Fruit fly (Drosophila melanogaster) whole organism, embryonic: Measurements from ENCODE around the gene CG14022.

Experiments
- Antp ChIP-seq: fragments of 200-800 bp; sonication (Bioruptor generic); optimal IDR thresholded peaks from 3 replicates; lab custom pipeline; 2016; ENCODE audit warnings: missing biosample characterization, missing genetic modification characterization
- CG10462 ChIP-seq: fragments of 200-800 bp; sonication (Bioruptor generic); optimal IDR thresholded peaks from 2 replicates; lab custom pipeline; 2016; ENCODE audit warnings: missing biosample characterization, missing genetic modification characterization
- CG11093 ChIP-seq: fragments of 200-800 bp; sonication (Bioruptor generic); IDR thresholded peaks from 3 replicates; pipeline ENCODE4 v1.3.6; 2022; ENCODE audit warnings: missing biosample characterization, missing genetic modification characterization
- CG12236 ChIP-seq: fragments of 200-800 bp; sonication (Bioruptor generic); optimal IDR thresholded peaks from 2 replicates; lab custom pipeline; 2016; ENCODE audit warnings: missing biosample characterization, missing genetic modification characterization
- CG1233 ChIP-seq: fragments of 200-800 bp; sonication (Bioruptor generic); optimal IDR thresholded peaks from 4 replicates; lab custom pipeline; 2018; ENCODE audit warnings: missing biosample characterization, mild to moderate bottlenecking, missing genetic modification characterization
- CG13287 ChIP-seq: fragments of 200-800 bp; sonication (Bioruptor generic); IDR thresholded peaks from 2 replicates; pipeline ENCODE4 v1.3.6; 2022; ENCODE audit warnings: missing biosample characterization, missing genetic modification characterization; ENCODE audit not compliant: partially characterized antibody
- CG1529 ChIP-seq: fragments of 200-800 bp; sonication (Bioruptor generic); optimal IDR thresholded peaks from 3 replicates; lab custom pipeline; 2018; ENCODE audit warnings: missing biosample characterization, missing genetic modification characterization
- CG17186 ChIP-seq: fragments of 200-800 bp; sonication (Bioruptor generic); optimal IDR thresholded peaks from 3 replicates; lab custom pipeline; 2017; ENCODE audit warnings: missing biosample characterization, missing genetic modification reagents, missing genetic modification characterization
- CG17361 ChIP-seq: fragments of 200-800 bp; sonication (Bioruptor generic); IDR thresholded peaks from 3 replicates; pipeline ENCODE4 v1.3.6; 2022; ENCODE audit warnings: missing biosample characterization, missing genetic modification characterization
- CG17385 ChIP-seq: fragments of 200-800 bp; sonication (Bioruptor generic); optimal IDR thresholded peaks from 3 replicates; lab custom pipeline; 2018; ENCODE audit warnings: missing biosample characterization, mild to moderate bottlenecking, missing genetic modification characterization
- CG18476 ChIP-seq: fragments of 200-800 bp; sonication (Bioruptor generic); optimal IDR thresholded peaks from 2 replicates; lab custom pipeline; 2016; ENCODE audit warnings: missing biosample characterization, mild to moderate bottlenecking, missing genetic modification characterization
- CG2889 ChIP-seq: fragments of 200-800 bp; sonication (Bioruptor generic); IDR thresholded peaks from 3 replicates; pipeline ENCODE4 v1.3.6; 2022; ENCODE audit warnings: missing biosample characterization, missing genetic modification characterization
- CG31224 ChIP-seq: fragments of 200-800 bp; sonication (Bioruptor generic); IDR thresholded peaks from 2 replicates; pipeline ENCODE4 v1.3.6; 2022; ENCODE audit warnings: missing biosample characterization, missing genetic modification characterization
- CG32532 ChIP-seq: fragments of 200-800 bp; sonication (Bioruptor generic); IDR thresholded peaks from 2 replicates; pipeline ENCODE4 v1.3.6; 2022; ENCODE audit warnings: missing biosample characterization, missing genetic modification characterization
- CG33557 ChIP-seq: fragments of 200-800 bp; sonication (Bioruptor generic); optimal IDR thresholded peaks from 2 replicates; lab custom pipeline; 2019; ENCODE audit warnings: missing biosample characterization, mild to moderate bottlenecking, missing genetic modification characterization, moderate library complexity
- CG4730 ChIP-seq: fragments of 200-800 bp; sonication (Bioruptor generic); IDR thresholded peaks from 2 replicates; pipeline ENCODE4 v1.3.6; 2022; ENCODE audit warnings: missing biosample characterization, missing genetic modification characterization
- CG4854 ChIP-seq: fragments of 200-800 bp; sonication (Bioruptor generic); optimal IDR thresholded peaks from 2 replicates; lab custom pipeline; 2016; ENCODE audit warnings: missing biosample characterization, missing genetic modification characterization, inconsistent platforms
- CG6272 ChIP-seq: fragments of 200-800 bp; sonication (Bioruptor generic); IDR thresholded peaks from 2 replicates; pipeline ENCODE4 v1.3.6; 2022; ENCODE audit warnings: missing biosample characterization, missing genetic modification characterization
- CG7372 ChIP-seq: fragments of 200-800 bp; sonication (Bioruptor generic); IDR thresholded peaks from 2 replicates; pipeline ENCODE4 v1.3.6; 2022; ENCODE audit warnings: missing biosample characterization, missing genetic modification characterization
- CG8388 ChIP-seq: fragments of 200-800 bp; sonication (Bioruptor generic); optimal IDR thresholded peaks from 2 replicates; lab custom pipeline; 2019; ENCODE audit warnings: missing biosample characterization, mild to moderate bottlenecking, missing genetic modification characterization, moderate library complexity
- CG9215 ChIP-seq: fragments of 200-800 bp; sonication (Bioruptor generic); IDR thresholded peaks from 2 replicates; pipeline ENCODE4 v1.3.6; 2022; ENCODE audit warnings: missing biosample characterization, missing genetic modification characterization
- CG9817 ChIP-seq: fragments of 200-800 bp; sonication (Bioruptor generic); optimal IDR thresholded peaks from 2 replicates; lab custom pipeline; 2018; ENCODE audit warnings: missing biosample characterization, mild to moderate bottlenecking, missing genetic modification characterization, moderate library complexity
- Dip2 ChIP-seq: fragments of 200-800 bp; sonication (Bioruptor generic); IDR thresholded peaks from 2 replicates; pipeline ENCODE4 v1.3.6; 2022; ENCODE audit warnings: missing biosample characterization, missing genetic modification characterization
- Dip3 ChIP-seq: fragments of 200-800 bp; sonication (Bioruptor generic); optimal IDR thresholded peaks from 3 replicates; lab custom pipeline; 2016; ENCODE audit warnings: missing biosample characterization, missing genetic modification characterization
- HLHmδ ChIP-seq: fragments of 200-800 bp; sonication (Bioruptor generic); optimal IDR thresholded peaks from 2 replicates; lab custom pipeline; 2018; ENCODE audit warnings: missing biosample characterization, mild to moderate bottlenecking, missing genetic modification characterization, moderate library complexity
- Hmx ChIP-seq: fragments of 200-800 bp; sonication (Bioruptor generic); optimal IDR thresholded peaks from 2 replicates; lab custom pipeline; 2016; ENCODE audit warnings: missing biosample characterization, missing genetic modification characterization
- Hr3 ChIP-seq: fragments of 200-800 bp; sonication (Bioruptor generic); optimal IDR thresholded peaks from 3 replicates; lab custom pipeline; 2016; ENCODE audit warnings: missing biosample characterization, missing genetic modification characterization
- NK7.1 ChIP-seq: fragments of 200-800 bp; sonication (Bioruptor generic); optimal IDR thresholded peaks from 3 replicates; lab custom pipeline; 2016; ENCODE audit warnings: missing biosample characterization, missing genetic modification characterization
- Ptx1 ChIP-seq: fragments of 200-800 bp; sonication (Bioruptor generic); IDR thresholded peaks from 2 replicates; pipeline ENCODE4 v1.3.6; 2022; ENCODE audit warnings: missing biosample characterization, missing genetic modification characterization
- Rx ChIP-seq: fragments of 200-800 bp; sonication (Bioruptor generic); IDR thresholded peaks from 2 replicates; pipeline ENCODE4 v1.3.6; 2022; ENCODE audit warnings: missing biosample characterization, missing genetic modification characterization
- Scr ChIP-seq: fragments of 200-800 bp; sonication (Bioruptor generic); IDR thresholded peaks from 2 replicates; pipeline ENCODE4 v1.3.6; 2022; ENCODE audit warnings: missing biosample characterization, missing genetic modification characterization; ENCODE audit not compliant: partially characterized antibody
- corto ChIP-seq: fragments of 200-800 bp; sonication (Bioruptor generic); optimal IDR thresholded peaks from 2 replicates; lab custom pipeline; 2016; ENCODE audit warnings: missing biosample characterization, mild to moderate bottlenecking, missing genetic modification characterization, moderate library complexity
- disco-r ChIP-seq: fragments of 200-800 bp; sonication (Bioruptor generic); optimal IDR thresholded peaks from 2 replicates; lab custom pipeline; 2016; ENCODE audit warnings: missing biosample characterization, missing genetic modification characterization
- dmrt99B ChIP-seq: fragments of 200-800 bp; sonication (Bioruptor generic); optimal IDR thresholded peaks from 2 replicates; lab custom pipeline; 2018; ENCODE audit warnings: missing biosample characterization, mild to moderate bottlenecking, missing genetic modification characterization, moderate library complexity
- hth ChIP-seq: fragments of >200 bp; optimal IDR thresholded peaks from 2 replicates; lab custom pipeline; 2017; ENCODE audit warnings: inconsistent platforms
- jing ChIP-seq: fragments of 200-800 bp; sonication (Bioruptor generic); optimal IDR thresholded peaks from 2 replicates; lab custom pipeline; 2018; ENCODE audit warnings: missing biosample characterization, mild to moderate bottlenecking, missing genetic modification characterization
- klu ChIP-seq: fragments of 200-800 bp; sonication (Bioruptor generic); IDR thresholded peaks from 2 replicates; pipeline ENCODE4 v1.3.6; 2022; ENCODE audit warnings: missing biosample characterization, missing genetic modification characterization
- lola ChIP-seq, 3 experiments: fragments of >200 bp in 2 of 3; fragments of 200-800 bp in 1 of 3; sonication (Bioruptor generic) in 1 of 3; optimal IDR thresholded peaks; 2 replicates each; lab custom pipeline; 2017 to 2019; ENCODE audit warnings: missing biosample characterization in 3 of 3, missing genetic modification characterization in 3 of 3, mild to moderate bottlenecking in 1 of 3, moderate library complexity in 1 of 3
- p53 ChIP-seq: fragments of 200-800 bp; sonication (Bioruptor generic); optimal IDR thresholded peaks from 2 replicates; lab custom pipeline; 2016; ENCODE audit warnings: missing biosample characterization, missing genetic modification characterization
- peb ChIP-seq: fragments of 200-800 bp; sonication (Bioruptor generic); IDR thresholded peaks from 2 replicates; pipeline ENCODE4 v1.3.6; 2022; ENCODE audit warnings: missing biosample characterization, missing genetic modification characterization
- pfk ChIP-seq: fragments of 200-800 bp; sonication (Bioruptor generic); optimal IDR thresholded peaks from 2 replicates; lab custom pipeline; 2018; ENCODE audit warnings: missing biosample characterization, mild to moderate bottlenecking, missing genetic modification characterization, moderate library complexity
- pzg ChIP-seq: fragments of 200-800 bp; sonication (Bioruptor generic); optimal IDR thresholded peaks from 3 replicates; lab custom pipeline; 2018; ENCODE audit warnings: missing biosample characterization, mild to moderate bottlenecking, missing genetic modification characterization, moderate library complexity
- sd ChIP-seq: fragments of 200-800 bp; sonication (Bioruptor generic); optimal IDR thresholded peaks from 3 replicates; lab custom pipeline; 2018; ENCODE audit warnings: missing biosample characterization, mild to moderate bottlenecking, missing genetic modification characterization, moderate library complexity
- sima ChIP-seq: fragments of 200-800 bp; sonication (Bioruptor generic); optimal IDR thresholded peaks from 2 replicates; lab custom pipeline; 2016; ENCODE audit warnings: missing biosample characterization, missing genetic modification characterization
- so ChIP-seq: fragments of 200-800 bp; sonication (Bioruptor generic); IDR thresholded peaks from 3 replicates; pipeline ENCODE4 v1.3.6; 2022; ENCODE audit warnings: missing biosample characterization, missing genetic modification characterization
- sob ChIP-seq: fragments of 200-800 bp; sonication (Bioruptor generic); IDR thresholded peaks from 2 replicates; pipeline ENCODE4 v1.3.6; 2022; ENCODE audit warnings: missing biosample characterization, missing genetic modification characterization
- tgo ChIP-seq: fragments of 200-800 bp; sonication (Bioruptor generic); IDR thresholded peaks from 3 replicates; pipeline ENCODE4 v1.3.6; 2022; ENCODE audit warnings: missing biosample characterization, missing genetic modification characterization
- tup ChIP-seq: fragments of 200-800 bp; sonication (Bioruptor generic); optimal IDR thresholded peaks from 2 replicates; lab custom pipeline; 2016; ENCODE audit warnings: missing biosample characterization, mild to moderate bottlenecking, missing genetic modification characterization, moderate library complexity
- z ChIP-seq: fragments of 200-800 bp; sonication (Bioruptor generic); IDR thresholded peaks from 3 replicates; pipeline ENCODE4 v1.3.6; 2022; ENCODE audit warnings: missing biosample characterization, missing genetic modification characterization
- zen ChIP-seq: fragments of 200-800 bp; sonication (Bioruptor generic); optimal IDR thresholded peaks from 3 replicates; lab custom pipeline; 2018; ENCODE audit warnings: missing biosample characterization, mild to moderate bottlenecking, missing genetic modification characterization, moderate library complexity
- zf30C ChIP-seq: fragments of 200-800 bp; sonication (Bioruptor generic); optimal IDR thresholded peaks from 3 replicates; lab custom pipeline; 2018; ENCODE audit warnings: missing biosample characterization, mild to moderate bottlenecking, missing genetic modification characterization

CG14022 gene

dm6 chr2L:5297289-5297960, 31.3 kb downstream of the CG14022 start (continued):
- TF ChIP-seq CG17186 (GFP tag; lab: Kevin White, UChicago) (no peak), CG10462 (GFP tag; lab: Kevin White, UChicago) (no peak), CG1233 (no peak), Ptx1 (GFP tag; lab: Robert Waterston, UW) (no peak; the same call in 1 of the 2 replicates), Rx (GFP tag; lab: Robert Waterston, UW) (peak; percentile 28; the same call in 1 of the 2 replicates), corto (GFP tag; lab: Kevin White, UChicago) (no peak), pfk (GFP tag; lab: Kevin White, UChicago) (no peak), HLHmδ (no peak), Hmx (GFP tag; lab: Kevin White, UChicago) (no peak), hth (lab: Kevin White, UChicago) (no peak), sob (GFP tag; lab: Robert Waterston, UW) (peak; percentile 29; the same call in 1 of the 2 replicates), Antp (GFP tag; lab: Kevin White, UChicago) (no peak), klu (no peak), lola (GFP tag; optimal IDR thresholded peaks at IDR 0.05; lab: Kevin White, UChicago) (peak in 1 of 3 experiments; percentile 69), CG2889 (GFP tag; lab: Robert Waterston, UW) (0 out of 3 replicates have a peak, but pooled peaks have one; percentile 29), CG4730 (GFP tag; lab: Robert Waterston, UW) (no peak), tgo (GFP tag; lab: Robert Waterston, UW) (no peak; the same call in 2 of the 3 replicates), z (no peak), CG1529 (peak; percentile 60), peb (0 out of 2 replicates have a peak, but pooled peaks have one; percentile 31), dmrt99B (tag; lab: Kevin White, UChicago) (peak; percentile 57), CG17361 (no peak), tup (GFP tag; lab: Kevin White, UChicago) (no peak), sima (no peak), Hr3 (GFP tag; lab: Kevin White, UChicago) (peak; percentile 69), zf30C (no peak), Dip3 (no peak), zen (tag; lab: Kevin White, UChicago) (no peak), CG33557 (no peak), CG18476 (GFP tag; lab: Kevin White, UChicago) (no peak), disco-r (GFP tag; lab: Kevin White, UChicago) (no peak), CG7372 (GFP tag; lab: Robert Waterston, UW) (no peak), jing (GFP tag; lab: Kevin White, UChicago) (peak; percentile 34), Scr (GFP tag; lab: Robert Waterston, UW) (no peak), CG11093 (no peak), p53 (GFP tag; lab: Kevin White, UChicago) (no peak), CG6272 (GFP tag; lab: Robert Waterston, UW) (no peak), Dip2 (GFP tag; lab: Robert Waterston, UW) (no peak), CG17385 (GFP tag; lab: Kevin White, UChicago) (peak; percentile 36), CG32532 (GFP tag; lab: Robert Waterston, UW) (no peak), CG13287 (GFP tag; lab: Robert Waterston, UW) (no peak), CG9215 (GFP tag; lab: Robert Waterston, UW) (no peak), pzg (GFP tag; lab: Kevin White, UChicago) (no peak), CG8388 (GFP tag; lab: Kevin White, UChicago) (peak; percentile 73), NK7.1 (no peak), CG4854 (no peak), CG31224 (GFP tag; lab: Robert Waterston, UW) (no peak), CG12236 (GFP tag; lab: Kevin White, UChicago) (no peak), CG9817 (no peak), sd (tag; lab: Kevin White, UChicago) (no peak), so (GFP tag; lab: Robert Waterston, UW) (no peak)
